Worm (Caenorhabditis elegans) whole organism, midembryonic: ENCODE measurements around the gene cln-3.3.

Experiments used
- T22C8.4 ChIP-seq: fragments of 200-800 bp; sonication (Bioruptor generic); IDR thresholded peaks from 2 replicates; pipeline ENCODE4 v1.3.6; 2022; ENCODE audit warnings: missing genetic modification characterization, missing compliant biosample characterization
- cog-1 ChIP-seq: sonication (generic microtip); optimal IDR thresholded peaks from 2 replicates; lab custom pipeline; 2016; ENCODE audit warnings: missing genetic modification characterization, missing compliant biosample characterization
- flt-1 ChIP-seq: fragments of 200-800 bp; sonication (Bioruptor generic); IDR thresholded peaks from 2 replicates; pipeline ENCODE4 v1.3.6; 2022; ENCODE audit warnings: missing genetic modification characterization, missing compliant biosample characterization
- klf-2 ChIP-seq: fragments of 200-800 bp; sonication (Bioruptor generic); conservative IDR thresholded peaks from 2 replicates; pipeline ENCODE4 v1.3.6; 2022; ENCODE audit warnings: missing genetic modification reagents, missing genetic modification characterization, missing compliant biosample characterization
- med-1 ChIP-seq: sonication (generic microtip); optimal IDR thresholded peaks from 2 replicates; lab custom pipeline; 2017; ENCODE audit warnings: missing genetic modification characterization, mild to moderate bottlenecking, missing compliant biosample characterization, antibody characterized with exemption, missing genetic modification reagents; ENCODE audit not compliant: insufficient read depth
- ref-1 ChIP-seq: fragments of 200-800 bp; sonication (Bioruptor generic); conservative IDR thresholded peaks from 2 replicates; pipeline ENCODE4 v1.3.6; 2022; ENCODE audit warnings: missing genetic modification reagents, missing genetic modification characterization, missing compliant biosample characterization
- tab-1 ChIP-seq: fragments of 200-800 bp; sonication (Bioruptor generic); IDR thresholded peaks from 2 replicates; pipeline ENCODE4 v1.3.6; 2022; ENCODE audit warnings: missing genetic modification characterization, missing compliant biosample characterization
- ztf-23 ChIP-seq: fragments of 200-800 bp; sonication (Bioruptor generic); IDR thresholded peaks from 2 replicates; pipeline ENCODE4 v1.3.6; 2022; ENCODE audit warnings: missing genetic modification reagents, missing genetic modification characterization, missing compliant biosample characterization
- ztf-29 ChIP-seq: fragments of 200-800 bp; sonication (Bioruptor generic); IDR thresholded peaks from 2 replicates; pipeline ENCODE4 v1.3.6; 2022; ENCODE audit warnings: missing genetic modification reagents, missing genetic modification characterization, missing compliant biosample characterization

ce11 chrV:8732934-8733333, 50.1 kb downstream of the cln-3.3 start, which contains the start of gene ZC196.4:
- TF ChIP-seq cog-1 (no peak), flt-1 (GFP tag; lab: Robert Waterston, UW) (no peak), klf-2 (GFP tag; lab: Robert Waterston, UW) (no peak), T22C8.4 (no peak), ztf-29 (GFP tag; lab: Robert Waterston, UW) (no peak), ztf-23 (GFP tag; lab: Robert Waterston, UW) (no peak), med-1 (GFP tag; lab: Kevin White, UChicago) (no peak), tab-1 (GFP tag; lab: Robert Waterston, UW) (no peak), ref-1 (GFP tag; lab: Robert Waterston, UW) (no peak)
